Fruit fly (Drosophila melanogaster): ENCODE results near the gene CG18304.

CG18304 gene

DNA sequence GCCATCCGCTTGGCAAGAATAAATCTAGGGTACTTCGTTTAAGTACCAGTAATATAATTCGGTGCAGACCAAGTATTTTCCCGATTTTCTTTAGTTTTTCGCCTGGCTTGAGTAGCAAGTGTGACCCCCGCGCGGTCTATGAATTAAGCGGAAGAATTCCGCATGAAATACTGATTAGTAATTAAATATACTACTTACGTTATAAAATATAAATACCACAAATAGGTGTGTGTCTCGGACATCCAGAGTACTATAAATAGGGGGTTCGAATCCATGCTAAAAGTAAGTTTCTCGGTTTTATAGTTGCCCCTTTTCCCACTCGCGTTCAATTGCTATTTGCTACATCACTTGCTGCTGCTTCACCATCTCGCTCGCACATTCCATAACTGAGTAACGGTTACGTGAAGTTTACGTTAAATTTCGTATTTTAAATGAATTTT lies 29.0 kb upstream of the CG18304 start, which contains the start of gene snRNP-U1-70K (continued):
- peak; percentile 46 for TF ChIP-seq Ets97D (GFP tag; optimal IDR thresholded peaks at IDR 0.05)
- TF ChIP-seq Hr51 (GFP tag; optimal IDR thresholded peaks at IDR 0.05): no peak
- no peak for TF ChIP-seq NK7.1 (GFP tag; optimal IDR thresholded peaks at IDR 0.05)
- TF ChIP-seq MESR4 (GFP tag; optimal IDR thresholded peaks at IDR 0.05): peak; percentile 90
- TF ChIP-seq CG15073 (GFP tag; optimal IDR thresholded peaks at IDR 0.05): no peak
- TF ChIP-seq CG17328 (GFP tag; IDR thresholded peaks at IDR 0.05): no peak
- no peak for TF ChIP-seq CG3407 (GFP tag; optimal IDR thresholded peaks at IDR 0.05)
- TF ChIP-seq CG7928 (GFP tag; optimal IDR thresholded peaks at IDR 0.05): peak; percentile 46
- no peak for TF ChIP-seq odd (GFP tag; optimal IDR thresholded peaks at IDR 0.05)
- TF ChIP-seq pum (GFP tag; optimal IDR thresholded peaks at IDR 0.05): no peak
- no peak for TF ChIP-seq D19B (GFP tag; optimal IDR thresholded peaks at IDR 0.05)
- TF ChIP-seq CG6683 (GFP tag; optimal IDR thresholded peaks at IDR 0.05): no peak
- TF ChIP-seq ttk (GFP tag; IDR thresholded peaks at IDR 0.05): no peak
- TF ChIP-seq CkIIα-i1 (GFP tag; IDR thresholded peaks at IDR 0.05): no peak
- TF ChIP-seq CG30020 (tag; optimal IDR thresholded peaks at IDR 0.05): no peak
- peak; percentile 10 for TF ChIP-seq bbx (GFP tag; IDR thresholded peaks at IDR 0.05; ENCODE audit: partially characterized antibody)
- TF ChIP-seq CG5180 (GFP tag; optimal IDR thresholded peaks at IDR 0.05): no peak
- no peak for TF ChIP-seq CG11093 (GFP tag; IDR thresholded peaks at IDR 0.05)
- TF ChIP-seq dmrt99B (tag; optimal IDR thresholded peaks at IDR 0.05): no peak
- no peak for TF ChIP-seq bsh (GFP tag; optimal IDR thresholded peaks at IDR 0.05)
- no peak for TF ChIP-seq jing (GFP tag; optimal IDR thresholded peaks at IDR 0.05)
- no peak for TF ChIP-seq Trl (optimal IDR thresholded peaks at IDR 0.05)
- TF ChIP-seq Trl (GFP tag; optimal IDR thresholded peaks at IDR 0.05): no peak
- no peak for TF ChIP-seq CG31224 (GFP tag; IDR thresholded peaks at IDR 0.05)
- peak; percentile 50 for TF ChIP-seq CG2712 (tag; optimal IDR thresholded peaks at IDR 0.05)
- TF ChIP-seq Dbx (GFP tag; IDR thresholded peaks at IDR 0.05): no peak; the same call in 2 of the 3 replicates
- 0 out of 3 replicates have a peak, but pooled peaks have one; percentile 7 for TF ChIP-seq zfh1 (GFP tag; IDR thresholded peaks at IDR 0.05)
- TF ChIP-seq Ada2b (GFP tag; IDR thresholded peaks at IDR 0.05): no peak
- no peak for TF ChIP-seq Nf-YB (GFP tag; optimal IDR thresholded peaks at IDR 0.05)
- no peak for TF ChIP-seq CG13775 (GFP tag; optimal IDR thresholded peaks at IDR 0.05)
- no peak for TF ChIP-seq CG18619 (GFP tag; optimal IDR thresholded peaks at IDR 0.05)
- TF ChIP-seq stwl (tag; optimal IDR thresholded peaks at IDR 0.05): peak; percentile 93
- TF ChIP-seq CG11456 (GFP tag; IDR thresholded peaks at IDR 0.05): 0 out of 3 replicates have a peak, but pooled peaks have one; percentile 41
- no peak for TF ChIP-seq da (GFP tag; optimal IDR thresholded peaks at IDR 0.05)
- no peak for TF ChIP-seq Kr (GFP tag; optimal IDR thresholded peaks at IDR 0.05)
- no peak for TF ChIP-seq emc (GFP tag; optimal IDR thresholded peaks at IDR 0.05)
- no peak for TF ChIP-seq CG17361 (GFP tag; IDR thresholded peaks at IDR 0.05)
- no peak for TF ChIP-seq az2 (GFP tag; optimal IDR thresholded peaks at IDR 0.05)
- no peak for TF ChIP-seq Antp (GFP tag; optimal IDR thresholded peaks at IDR 0.05)
- no peak for TF ChIP-seq CG6854 (GFP tag; optimal IDR thresholded peaks at IDR 0.05)
- TF ChIP-seq gcm2 (GFP tag; optimal IDR thresholded peaks at IDR 0.05): no peak
- TF ChIP-seq CG12299 (tag; optimal IDR thresholded peaks at IDR 0.05): no peak
- TF ChIP-seq CG7987 (GFP tag; optimal IDR thresholded peaks at IDR 0.05): no peak
- TF ChIP-seq pzg (GFP tag; optimal IDR thresholded peaks at IDR 0.05): peak; percentile 97
- no peak for TF ChIP-seq lola (GFP tag; optimal IDR thresholded peaks at IDR 0.05)
- no peak for TF ChIP-seq CG14667 (GFP tag; IDR thresholded peaks at IDR 0.05)
- TF ChIP-seq Hr78 (GFP tag; optimal IDR thresholded peaks at IDR 0.05): no peak
- no peak for TF ChIP-seq mld (GFP tag; IDR thresholded peaks at IDR 0.05; ENCODE audit: partially characterized antibody)
- TF ChIP-seq CoRest (tag; optimal IDR thresholded peaks at IDR 0.05): peak; percentile 26
- TF ChIP-seq dimm (GFP tag; IDR thresholded peaks at IDR 0.05): no peak
- TF ChIP-seq CG10366 (GFP tag; IDR thresholded peaks at IDR 0.05): no peak
